Fruit fly (Drosophila melanogaster) Kc167 (cell line): ENCODE data around the gene Set2.

Experiments
- Sin3A ChIP-seq: fragments of >200 bp; optimal IDR thresholded peaks from 2 replicates; lab custom pipeline; 2018; ENCODE audit warnings: missing external identifiers
- h ChIP-seq: fragments of >200 bp; optimal IDR thresholded peaks from 3 replicates; lab custom pipeline; 2018; ENCODE audit warnings: missing external identifiers

- TF ChIP-seq h (lab: Kevin White, UChicago), result no peak
- TF ChIP-seq Sin3A (lab: Kevin White, UChicago), result no peak
These were observed 44.5 kb downstream of the Set2 start, which contains the start of gene CG34324 for dm6 chrX:13457563-13457962.
